Fruit fly (Drosophila melanogaster) whole organism, embryonic: ENCODE measurements around the gene Dic61B.

Experiments
- ATbp ChIP-seq: fragments of 200-800 bp; sonication (Bioruptor generic); optimal IDR thresholded peaks from 2 replicates; lab custom pipeline; 2017; ENCODE audit warnings: missing biosample characterization, mild to moderate bottlenecking, missing genetic modification characterization, missing genetic modification reagents
- BtbVII ChIP-seq: fragments of 200-800 bp; sonication (Bioruptor generic); optimal IDR thresholded peaks from 3 replicates; lab custom pipeline; 2017; ENCODE audit warnings: missing biosample characterization, mild to moderate bottlenecking, missing genetic modification characterization
- CG13775 ChIP-seq: fragments of 200-800 bp; sonication (Bioruptor generic); optimal IDR thresholded peaks from 3 replicates; lab custom pipeline; 2017; ENCODE audit warnings: missing biosample characterization, mild to moderate bottlenecking, missing genetic modification characterization
- CG14014 ChIP-seq: fragments of 200-800 bp; sonication (Bioruptor generic); IDR thresholded peaks from 2 replicates; pipeline ENCODE4 v1.3.6; 2022; ENCODE audit warnings: missing biosample characterization, missing genetic modification characterization
- CG15011 ChIP-seq: fragments of 200-800 bp; sonication (Bioruptor generic); optimal IDR thresholded peaks from 3 replicates; lab custom pipeline; 2018; ENCODE audit warnings: missing biosample characterization, mild to moderate bottlenecking, missing genetic modification characterization
- CG1603 ChIP-seq: fragments of 200-800 bp; sonication (Bioruptor generic); optimal IDR thresholded peaks from 2 replicates; lab custom pipeline; 2019; ENCODE audit warnings: missing biosample characterization, mild to moderate bottlenecking, missing genetic modification characterization, moderate library complexity
- CG1647 ChIP-seq: fragments of 200-800 bp; sonication (Bioruptor generic); optimal IDR thresholded peaks from 3 replicates; lab custom pipeline; 2016; ENCODE audit warnings: missing biosample characterization, missing genetic modification characterization
- CG17612 ChIP-seq: fragments of 200-800 bp; sonication (Bioruptor generic); IDR thresholded peaks from 2 replicates; pipeline ENCODE4 v1.3.6; 2022; ENCODE audit warnings: missing biosample characterization, missing genetic modification characterization
- CG2678 ChIP-seq: fragments of 200-800 bp; sonication (Bioruptor generic); optimal IDR thresholded peaks from 3 replicates; lab custom pipeline; 2019; ENCODE audit warnings: missing biosample characterization, mild to moderate bottlenecking, missing genetic modification characterization, moderate library complexity
- CG3281 ChIP-seq: fragments of 200-800 bp; sonication (Bioruptor generic); optimal IDR thresholded peaks from 3 replicates; lab custom pipeline; 2017; ENCODE audit warnings: missing biosample characterization, mild to moderate bottlenecking, missing genetic modification characterization
- CG3838 ChIP-seq: fragments of 200-800 bp; sonication (Bioruptor generic); optimal IDR thresholded peaks from 3 replicates; lab custom pipeline; 2016; ENCODE audit warnings: missing biosample characterization, missing genetic modification characterization
- CG4820 ChIP-seq: fragments of 200-800 bp; sonication (Bioruptor generic); optimal IDR thresholded peaks from 3 replicates; lab custom pipeline; 2016; ENCODE audit warnings: missing biosample characterization, missing genetic modification characterization
- CG7786 ChIP-seq: fragments of 200-800 bp; sonication (Bioruptor generic); optimal IDR thresholded peaks from 2 replicates; lab custom pipeline; 2016; ENCODE audit warnings: missing biosample characterization, missing genetic modification characterization
- CG7839 ChIP-seq: fragments of 200-800 bp; sonication (Bioruptor generic); optimal IDR thresholded peaks from 3 replicates; lab custom pipeline; 2018; ENCODE audit warnings: missing biosample characterization, mild to moderate bottlenecking, missing genetic modification characterization, moderate library complexity
- CG8765 ChIP-seq: fragments of 200-800 bp; sonication (Bioruptor generic); IDR thresholded peaks from 2 replicates; pipeline ENCODE4 v1.3.6; 2022; ENCODE audit warnings: missing biosample characterization, missing genetic modification characterization
- CG9437 ChIP-seq: fragments of 200-800 bp; sonication (Bioruptor generic); optimal IDR thresholded peaks from 2 replicates; lab custom pipeline; 2018; ENCODE audit warnings: missing biosample characterization, mild to moderate bottlenecking, missing genetic modification characterization
- CG9932 ChIP-seq: fragments of 200-800 bp; sonication (Bioruptor generic); IDR thresholded peaks from 2 replicates; pipeline ENCODE4 v1.3.6; 2022; ENCODE audit warnings: missing biosample characterization, missing genetic modification characterization
- CTCF ChIP-seq: fragments of 200-800 bp; sonication (Bioruptor generic); optimal IDR thresholded peaks from 2 replicates; lab custom pipeline; 2017; ENCODE audit warnings: missing biosample characterization, mild to moderate bottlenecking, missing genetic modification characterization, moderate library complexity
- Dip2 ChIP-seq: fragments of 200-800 bp; sonication (Bioruptor generic); IDR thresholded peaks from 2 replicates; pipeline ENCODE4 v1.3.6; 2022; ENCODE audit warnings: missing biosample characterization, missing genetic modification characterization
- Dref ChIP-seq: fragments of 200-800 bp; sonication (Bioruptor generic); IDR thresholded peaks from 2 replicates; pipeline ENCODE4 v1.3.6; 2022; ENCODE audit warnings: missing biosample characterization, missing genetic modification characterization
- E2f2 ChIP-seq: fragments of 200-800 bp; sonication (Bioruptor generic); IDR thresholded peaks from 2 replicates; pipeline ENCODE4 v1.3.6; 2022; ENCODE audit warnings: missing biosample characterization, missing genetic modification characterization
- Eip74EF ChIP-seq, 2 experiments: fragments of 200-800 bp in 1 of 2; fragments of >200 bp in 1 of 2; sonication (Bioruptor generic) in 1 of 2; optimal IDR thresholded peaks; 2 replicates each; lab custom pipeline; 2017 to 2019; ENCODE audit warnings: missing biosample characterization in 2 of 2, missing genetic modification characterization in 2 of 2, mild to moderate bottlenecking in 1 of 2, moderate library complexity in 1 of 2
- HmgZ ChIP-seq: fragments of 200-800 bp; sonication (Bioruptor generic); optimal IDR thresholded peaks from 2 replicates; lab custom pipeline; 2018; ENCODE audit warnings: missing biosample characterization, mild to moderate bottlenecking, missing genetic modification characterization
- Hr3 ChIP-seq: fragments of 200-800 bp; sonication (Bioruptor generic); optimal IDR thresholded peaks from 3 replicates; lab custom pipeline; 2016; ENCODE audit warnings: missing biosample characterization, missing genetic modification characterization
- Lhr ChIP-seq: fragments of 200-800 bp; sonication (Bioruptor generic); optimal IDR thresholded peaks from 3 replicates; lab custom pipeline; 2017; ENCODE audit warnings: mild to moderate bottlenecking, missing biosample characterization, missing genetic modification reagents, missing genetic modification characterization
- Mad ChIP-seq: fragments of 200-800 bp; sonication (Bioruptor generic); optimal IDR thresholded peaks from 2 replicates; lab custom pipeline; 2016; ENCODE audit warnings: missing biosample characterization, missing genetic modification characterization
- NC2α ChIP-seq: fragments of 200-800 bp; sonication (Bioruptor generic); optimal IDR thresholded peaks from 2 replicates; lab custom pipeline; 2016; ENCODE audit warnings: missing biosample characterization, missing genetic modification characterization
- Oli ChIP-seq: fragments of 200-800 bp; sonication (Bioruptor generic); optimal IDR thresholded peaks from 2 replicates; lab custom pipeline; 2018; ENCODE audit warnings: missing biosample characterization, mild to moderate bottlenecking, missing genetic modification characterization, moderate library complexity
- Ptx1 ChIP-seq: fragments of 200-800 bp; sonication (Bioruptor generic); IDR thresholded peaks from 2 replicates; pipeline ENCODE4 v1.3.6; 2022; ENCODE audit warnings: missing biosample characterization, missing genetic modification characterization
- Rfx ChIP-seq: fragments of 200-800 bp; sonication (Bioruptor generic); IDR thresholded peaks from 2 replicates; pipeline ENCODE4 v1.3.6; 2022; ENCODE audit warnings: missing biosample characterization, missing genetic modification characterization
- Stat92E ChIP-seq, 3 experiments: fragments of >200 bp in 2 of 3; fragments of 200-800 bp in 1 of 3; sonication (Bioruptor generic) in 1 of 3; optimal IDR thresholded peaks; 2 replicates each; lab custom pipeline; 2017 to 2019; ENCODE audit warnings: missing biosample characterization in 3 of 3, missing genetic modification characterization in 3 of 3, mild to moderate bottlenecking in 1 of 3, moderate library complexity in 1 of 3
- Xbp1 ChIP-seq: fragments of 200-800 bp; sonication (Bioruptor generic); optimal IDR thresholded peaks from 3 replicates; lab custom pipeline; 2016; ENCODE audit warnings: missing biosample characterization, mild to moderate bottlenecking, missing genetic modification characterization
- abd-A ChIP-seq: fragments of 200-800 bp; sonication (Bioruptor generic); optimal IDR thresholded peaks from 3 replicates; lab custom pipeline; 2019; ENCODE audit warnings: missing biosample characterization, mild to moderate bottlenecking, missing genetic modification characterization, moderate library complexity
- dpn ChIP-seq, 2 experiments: fragments of 200-800 bp; sonication (Bioruptor generic); optimal IDR thresholded peaks; 3 replicates each; lab custom pipeline; 2016; ENCODE audit warnings: missing biosample characterization in 2 of 2, missing genetic modification characterization in 2 of 2
- fd96Cb ChIP-seq: fragments of 200-800 bp; sonication (Bioruptor generic); optimal IDR thresholded peaks from 2 replicates; lab custom pipeline; 2018; ENCODE audit warnings: missing biosample characterization, mild to moderate bottlenecking, missing genetic modification characterization, moderate library complexity
- gce ChIP-seq: fragments of 200-800 bp; sonication (Bioruptor generic); IDR thresholded peaks from 3 replicates; pipeline ENCODE4 v1.3.6; 2022; ENCODE audit warnings: missing biosample characterization, missing genetic modification characterization
- hb ChIP-seq: fragments of 200-800 bp; sonication (Bioruptor generic); IDR thresholded peaks from 3 replicates; pipeline ENCODE4 v1.3.6; 2022; ENCODE audit warnings: missing biosample characterization, missing genetic modification characterization; ENCODE audit not compliant: partially characterized antibody
- nau ChIP-seq: fragments of 200-800 bp; sonication (Bioruptor generic); optimal IDR thresholded peaks from 3 replicates; lab custom pipeline; 2017; ENCODE audit warnings: missing biosample characterization, mild to moderate bottlenecking, missing genetic modification characterization, missing genetic modification reagents
- org-1 ChIP-seq: fragments of 200-800 bp; sonication (Bioruptor generic); optimal IDR thresholded peaks from 2 replicates; lab custom pipeline; 2017; ENCODE audit warnings: missing biosample characterization, missing genetic modification characterization
- pb ChIP-seq: fragments of 200-800 bp; sonication (Bioruptor generic); optimal IDR thresholded peaks from 3 replicates; lab custom pipeline; 2016; ENCODE audit warnings: missing biosample characterization, missing genetic modification characterization
- pfk ChIP-seq: fragments of 200-800 bp; sonication (Bioruptor generic); optimal IDR thresholded peaks from 2 replicates; lab custom pipeline; 2018; ENCODE audit warnings: missing biosample characterization, mild to moderate bottlenecking, missing genetic modification characterization, moderate library complexity
- pho ChIP-seq: fragments of 200-800 bp; sonication (Bioruptor generic); optimal IDR thresholded peaks from 2 replicates; lab custom pipeline; 2016; ENCODE audit warnings: missing biosample characterization, missing genetic modification characterization
- pros ChIP-seq: fragments of 200-800 bp; sonication (Bioruptor generic); optimal IDR thresholded peaks from 3 replicates; lab custom pipeline; 2019; ENCODE audit warnings: missing biosample characterization, mild to moderate bottlenecking, missing genetic modification characterization, moderate library complexity
- sens ChIP-seq: fragments of 200-800 bp; sonication (Bioruptor generic); peaks from one replicate; lab custom pipeline; 2016; ENCODE audit warnings: missing biosample characterization, missing genetic modification characterization
- seq ChIP-seq: fragments of 200-800 bp; sonication (Bioruptor generic); IDR thresholded peaks from 2 replicates; pipeline ENCODE4 v1.3.6; 2022; ENCODE audit warnings: missing biosample characterization, missing genetic modification characterization
- sug ChIP-seq: fragments of 200-800 bp; optimal IDR thresholded peaks from 2 replicates; lab custom pipeline; 2019; ENCODE audit warnings: missing biosample characterization, mild to moderate bottlenecking, missing genetic modification characterization, moderate library complexity
- toy ChIP-seq: fragments of 200-800 bp; sonication (Bioruptor generic); IDR thresholded peaks from 2 replicates; pipeline ENCODE4 v1.3.6; 2022; ENCODE audit warnings: missing biosample characterization, missing genetic modification characterization
- tx ChIP-seq: fragments of 200-800 bp; sonication (Bioruptor generic); optimal IDR thresholded peaks from 2 replicates; lab custom pipeline; 2016; ENCODE audit warnings: missing biosample characterization, missing genetic modification characterization
- vvl ChIP-seq: fragments of 200-800 bp; sonication (Bioruptor generic); IDR thresholded peaks from 2 replicates; pipeline ENCODE4 v1.3.6; 2022; ENCODE audit warnings: missing biosample characterization, missing genetic modification characterization

The Dic61B gene

DNA sequence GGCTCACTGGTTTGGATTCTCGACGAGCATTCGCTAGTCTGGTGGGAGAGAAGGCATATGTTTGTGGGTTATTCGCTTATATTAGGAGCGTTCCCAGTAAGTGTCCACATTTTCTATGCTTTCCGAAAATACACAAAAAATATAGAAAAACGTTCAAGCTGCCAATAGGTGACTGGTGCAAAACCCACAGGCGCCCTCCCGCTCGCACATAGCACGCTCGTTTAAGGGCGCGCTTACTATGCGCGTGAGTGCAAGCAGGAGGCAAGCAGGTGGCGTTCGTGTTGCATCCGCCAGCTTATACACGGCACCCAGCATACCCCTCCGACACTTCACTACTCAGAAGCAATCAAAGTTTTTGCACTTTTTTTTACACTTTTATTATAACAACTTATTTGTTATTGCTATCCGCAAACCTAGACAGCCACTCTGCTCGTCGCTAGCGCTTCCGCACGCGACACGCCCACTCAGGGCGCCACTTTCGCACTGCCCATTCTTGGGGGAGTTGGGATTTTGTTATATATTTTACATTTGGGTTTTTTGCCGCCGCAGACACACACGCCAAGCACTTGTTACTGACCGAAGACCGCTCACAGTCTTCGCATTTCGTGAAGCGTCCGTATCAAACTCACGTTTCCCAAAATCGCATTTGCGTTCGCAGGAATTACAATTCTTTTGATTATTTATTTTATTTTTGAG lies 46.8 kb upstream of the Dic61B start (continued):
- TF ChIP-seq E2f2 (peak; percentile 33), CG8765 (GFP tag; lab: Robert Waterston, UW) (0 out of 2 replicates have a peak, but pooled peaks have one; percentile 18), Mad (peak; percentile 36), Dip2 (GFP tag; lab: Robert Waterston, UW) (no peak), Ptx1 (GFP tag; lab: Robert Waterston, UW) (peak; percentile 45), pho (GFP tag; lab: Kevin White, UChicago) (peak; percentile 2), CTCF (GFP tag; lab: Kevin White, UChicago) (peak; percentile 37), ATbp (GFP tag; lab: Kevin White, UChicago) (peak; percentile 24)

DNA sequence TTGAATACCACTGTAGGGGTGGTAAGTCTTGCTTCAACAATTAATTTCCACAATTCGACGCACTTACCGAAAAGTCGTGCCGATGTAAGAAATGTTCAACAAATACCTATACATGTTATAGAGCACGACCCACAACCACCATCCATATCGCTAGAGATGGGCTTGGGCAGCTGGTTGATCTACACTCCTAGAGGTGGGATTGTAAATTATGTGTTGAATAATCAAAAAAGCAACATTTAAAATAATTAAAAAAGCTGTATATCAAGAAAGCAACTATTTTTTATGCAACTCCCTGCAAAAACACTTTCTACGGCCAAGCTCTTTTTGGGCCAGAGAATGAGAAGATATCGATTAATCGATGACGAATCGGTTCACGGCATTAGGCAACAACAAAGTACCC lies 31.9 kb upstream of the Dic61B start, which contains the start of the genes CG34140, Mkp and Mtch:
Gene CG34140 (minus strand): TSS at position 174 of the 400 bp plus-strand sequence.
Gene Mkp (minus strand): TSS at position 290 of the 400 bp plus-strand sequence.
Gene Mtch (plus strand): TSS at position 376 of the 400 bp plus-strand sequence.
- TF ChIP-seq toy (GFP tag; lab: Robert Waterston, UW), result no peak
- no peak for TF ChIP-seq Eip74EF (GFP tag; optimal IDR thresholded peaks at IDR 0.05; lab: Kevin White, UChicago)
- peak; percentile 83 for TF ChIP-seq CG1647 (GFP tag; lab: Kevin White, UChicago)
- TF ChIP-seq CG9437, result peak; percentile 63
- peak; percentile 89 for TF ChIP-seq CG7786 (GFP tag; lab: Kevin White, UChicago)
- TF ChIP-seq pros (GFP tag; lab: Kevin White, UChicago), result no peak
- no peak for TF ChIP-seq org-1 (GFP tag; lab: Kevin White, UChicago)
- no peak for TF ChIP-seq sug (tag; lab: Kevin White, UChicago)
- no peak for TF ChIP-seq Oli (tag; lab: Kevin White, UChicago)
- TF ChIP-seq dpn (GFP tag; optimal IDR thresholded peaks at IDR 0.05; lab: Kevin White, UChicago), result peak; percentile 91
- TF ChIP-seq pb (GFP tag; lab: Kevin White, UChicago), result peak; percentile 39
- TF ChIP-seq CG3838 (GFP tag; lab: Kevin White, UChicago), result peak; percentile 63
- peak in 1 of 3 experiments; percentile 76 for TF ChIP-seq Stat92E (GFP tag; optimal IDR thresholded peaks at IDR 0.05; lab: Kevin White, UChicago)
- TF ChIP-seq BtbVII (GFP tag; lab: Kevin White, UChicago), result peak; percentile 54
- no peak for TF ChIP-seq CG17612 (GFP tag; lab: Robert Waterston, UW)
- TF ChIP-seq CG2678, result no peak
- TF ChIP-seq CG13775 (GFP tag; lab: Kevin White, UChicago), result peak; percentile 87
- TF ChIP-seq NC2α (GFP tag; lab: Kevin White, UChicago), result peak; percentile 65
- no peak for TF ChIP-seq CG3281 (GFP tag; lab: Kevin White, UChicago)
- peak; percentile 48; the same call in 1 of the 2 replicates for TF ChIP-seq seq (GFP tag; lab: Robert Waterston, UW)
- TF ChIP-seq CG1603, result no peak
- no peak for TF ChIP-seq nau (GFP tag; lab: Kevin White, UChicago)
- peak; percentile 87 for TF ChIP-seq Rfx (GFP tag; lab: Robert Waterston, UW)
- peak; percentile 82 for TF ChIP-seq CG4820 (GFP tag; lab: Kevin White, UChicago)
- TF ChIP-seq gce (GFP tag; lab: Robert Waterston, UW), result 0 out of 3 replicates have a peak, but pooled peaks have one; percentile 7
- TF ChIP-seq tx (GFP tag; lab: Kevin White, UChicago), result peak; percentile 83
- TF ChIP-seq hb (GFP tag; lab: Robert Waterston, UW), result peak; percentile 82
- peak; percentile 18 for TF ChIP-seq pfk (GFP tag; lab: Kevin White, UChicago)
- no peak for TF ChIP-seq CG15011 (GFP tag; lab: Kevin White, UChicago)
- TF ChIP-seq CG9932, result peak; percentile 92
- peak; percentile 94 for TF ChIP-seq Xbp1
- TF ChIP-seq ATbp (GFP tag; lab: Kevin White, UChicago), result no peak
- TF ChIP-seq CG7839 (tag; lab: Kevin White, UChicago), result no peak
- TF ChIP-seq abd-A (tag; lab: Kevin White, UChicago), result no peak
- TF ChIP-seq HmgZ (tag; lab: Kevin White, UChicago), result peak; percentile 84
- peak; percentile 77 for TF ChIP-seq CG14014 (GFP tag; lab: Robert Waterston, UW)
- peak; percentile 69 for TF ChIP-seq fd96Cb (tag; lab: Kevin White, UChicago)
- TF ChIP-seq Dref (GFP tag; lab: Robert Waterston, UW), result peak; percentile 74
- no peak for TF ChIP-seq Lhr (GFP tag; lab: Kevin White, UChicago)
- TF ChIP-seq sens, result peak; percentile 98
- TF ChIP-seq Hr3 (GFP tag; lab: Kevin White, UChicago), result peak; percentile 85
- TF ChIP-seq vvl, result peak; percentile 85
